Fruit fly (Drosophila melanogaster): ENCODE results near the gene Gagr.

- TF ChIP-seq Sin3A (optimal IDR thresholded peaks at IDR 0.05): no peak
- TF ChIP-seq psq (optimal IDR thresholded peaks at IDR 0.05): no peak
- TF ChIP-seq Myc (optimal IDR thresholded peaks at IDR 0.05): no peak
- TF ChIP-seq ttk (optimal IDR thresholded peaks at IDR 0.05): no peak
- TF ChIP-seq insv (optimal IDR thresholded peaks at IDR 0.05): no peak
Measured at dm6 chr3L:16408609-16409439, 14.4 kb downstream of the Gagr start.
